Worm (Caenorhabditis elegans) whole organism, L4/young adult: ENCODE results near the gene Y45F3A.9.

ENCODE experiments used
- W03F9.2 ChIP-seq: fragments of 150-350 bp; optimal IDR thresholded peaks from 2 replicates; lab custom pipeline; 2014; ENCODE audit warnings: missing biosample characterization, missing genetic modification characterization
- dao-5 ChIP-seq: sonication (generic microtip); optimal IDR thresholded peaks from 2 replicates; lab custom pipeline; 2016; ENCODE audit warnings: missing genotype, missing genetic modification characterization, moderate library complexity, missing compliant biosample characterization
- him-1 ChIP-seq: sonication (generic microtip); optimal IDR thresholded peaks from 2 replicates; lab custom pipeline; 2016; ENCODE audit warnings: missing genotype, missing genetic modification reagents, missing genetic modification characterization, missing compliant biosample characterization

Y45F3A.9 gene

ce11 chrIII:10583483-10583882 is 11.5 kb downstream of the Y45F3A.9 start:
- TF ChIP-seq him-1 (tag; lab: Kevin White, UChicago) (no peak), W03F9.2 (tag; lab: Kevin White, UChicago) (no peak)

ce11 chrIII:10580206-10580605 is 14.8 kb downstream of the Y45F3A.9 start:
- TF ChIP-seq W03F9.2 (tag; lab: Kevin White, UChicago) (no peak), him-1 (tag; lab: Kevin White, UChicago) (no peak), dao-5 (tag; lab: Kevin White, UChicago) (no peak)

ce11 chrIII:10578873-10579272 is 16.1 kb downstream of the Y45F3A.9 start:
- TF ChIP-seq W03F9.2 (tag; lab: Kevin White, UChicago) (no peak), him-1 (tag; lab: Kevin White, UChicago) (no peak), dao-5 (tag; lab: Kevin White, UChicago) (no peak)

- no peak for TF ChIP-seq dao-5 (tag; lab: Kevin White, UChicago)
- TF ChIP-seq him-1 (tag; lab: Kevin White, UChicago) = no peak
- no peak for TF ChIP-seq W03F9.2 (tag; lab: Kevin White, UChicago)
Measured at ce11 chrIII:10577782-10578181, 17.2 kb downstream of the Y45F3A.9 start.

ce11 chrIII:10575320-10575719 is 19.6 kb downstream of the Y45F3A.9 start, which contains the start of gene Y45F3A.4:
Y45F3A.4 (minus strand) TSS chrIII:10575420.
- no peak for TF ChIP-seq dao-5 (tag; lab: Kevin White, UChicago)

ce11 chrIII:10569246-10569645 is 25.7 kb downstream of the Y45F3A.9 start:
- no peak for TF ChIP-seq W03F9.2 (tag; lab: Kevin White, UChicago)
- no peak for TF ChIP-seq dao-5 (tag; lab: Kevin White, UChicago)
- no peak for TF ChIP-seq him-1 (tag; lab: Kevin White, UChicago)

- no peak for TF ChIP-seq W03F9.2 (tag; lab: Kevin White, UChicago)
- no peak for TF ChIP-seq dao-5 (tag; lab: Kevin White, UChicago)
- no peak for TF ChIP-seq him-1 (tag; lab: Kevin White, UChicago)
Measured at ce11 chrIII:10565926-10566325, 29.0 kb downstream of the Y45F3A.9 start, which contains the start of gene acdh-11. acdh-11 (plus strand) TSS chrIII:10566258.

- no peak for TF ChIP-seq him-1 (tag; lab: Kevin White, UChicago)
- TF ChIP-seq W03F9.2 (tag; lab: Kevin White, UChicago) = no peak
- TF ChIP-seq dao-5 (tag; lab: Kevin White, UChicago) = no peak
Measured at ce11 chrIII:10562542-10562941, 32.4 kb downstream of the Y45F3A.9 start.

ce11 chrIII:10561904-10562303 is 33.1 kb downstream of the Y45F3A.9 start, which contains the start of gene Y45F3A.1:
Y45F3A.1 (minus strand) TSS chrIII:10561915.
- TF ChIP-seq him-1 (tag; lab: Kevin White, UChicago) (no peak), W03F9.2 (tag; lab: Kevin White, UChicago) (peak; percentile 25)

- no peak for TF ChIP-seq W03F9.2 (tag; lab: Kevin White, UChicago)
- TF ChIP-seq dao-5 (tag; lab: Kevin White, UChicago) = no peak
- TF ChIP-seq him-1 (tag; lab: Kevin White, UChicago) = no peak
Measured at ce11 chrIII:10560296-10560695, 34.7 kb downstream of the Y45F3A.9 start, which contains the start of gene rab-30. rab-30 (plus strand) TSS chrIII:10560596.

- TF ChIP-seq him-1 (tag; lab: Kevin White, UChicago) (no peak), W03F9.2 (tag; lab: Kevin White, UChicago) (no peak), dao-5 (tag; lab: Kevin White, UChicago) (no peak)
Measured at ce11 chrIII:10557910-10558309, 37.1 kb downstream of the Y45F3A.9 start, which contains the start of gene T21C12.4. T21C12.4 (minus strand) TSS chrIII:10558010.

ce11 chrIII:10552929-10553328 is 42.0 kb downstream of the Y45F3A.9 start, which contains the start of gene T21C12.8:
T21C12.8 (minus strand) TSS chrIII:10553029.
- TF ChIP-seq him-1 (tag; lab: Kevin White, UChicago) (no peak), W03F9.2 (tag; lab: Kevin White, UChicago) (no peak), dao-5 (tag; lab: Kevin White, UChicago) (no peak)
